Worm (Caenorhabditis elegans): Measurements from ENCODE around the gene col-158.
A peak's percentile ranks its signal among the peaks of the same experiment; 100 is the strongest.

Gene col-158

ce11 chrV:11823978-11824377, 5.4 kb upstream of the col-158 start (continued):
- TF ChIP-seq dpl-1 (GFP tag; optimal IDR thresholded peaks at IDR 0.05) (peak; percentile 28 to 58 (median 38)), nhr-11 (tag; optimal IDR thresholded peaks at IDR 0.05) (peak; percentile 66), efl-3 (GFP tag; optimal IDR thresholded peaks at IDR 0.05) (no peak), hpl-2 (GFP tag; optimal IDR thresholded peaks at IDR 0.05) (peak; percentile 50), lsy-2 (tag; optimal IDR thresholded peaks at IDR 0.05) (peak; percentile 75 to 81), tlp-1 (tag; optimal IDR thresholded peaks at IDR 0.05) (no peak), ces-1 (GFP tag; optimal IDR thresholded peaks at IDR 0.05) (no peak), unc-98 (GFP tag; IDR thresholded peaks at IDR 0.05) (no peak), xbp-1 (tag; optimal IDR thresholded peaks at IDR 0.05) (peak; percentile 78), lin-35 (GFP tag; optimal IDR thresholded peaks at IDR 0.05) (peak; percentile 45 to 86), ets-5 (GFP tag; IDR thresholded peaks at IDR 0.05) (no peak), lin-14 (GFP tag; optimal IDR thresholded peaks at IDR 0.05) (peak; percentile 91), mep-1 (tag; optimal IDR thresholded peaks at IDR 0.05) (peak; percentile 90), lir-3 (tag; optimal IDR thresholded peaks at IDR 0.05; ENCODE audit: poor library complexity) (peak; percentile 79), sptf-1 (tag; optimal IDR thresholded peaks at IDR 0.05) (no peak), C04F5.9 (tag; optimal IDR thresholded peaks at IDR 0.05) (peak; percentile 28), F16B12.6 (tag; optimal IDR thresholded peaks at IDR 0.05) (no peak), zag-1 (tag; optimal IDR thresholded peaks at IDR 0.05) (no peak), mab-9 (GFP tag; IDR thresholded peaks at IDR 0.05) (peak; percentile 71), lin-13 (GFP tag; optimal IDR thresholded peaks at IDR 0.05) (peak; percentile 76), efl-1 (optimal IDR thresholded peaks at IDR 0.05) (peak; percentile 34 to 58), efl-1 (GFP tag; optimal IDR thresholded peaks at IDR 0.05 in 1 of 2) (peak; percentile 28 to 94), alr-1 (tag; optimal IDR thresholded peaks at IDR 0.05; ENCODE audit: borderline replicate concordance) (no peak), tbx-2 (tag; optimal IDR thresholded peaks at IDR 0.05) (peak; percentile 89), dsc-1 (tag; optimal IDR thresholded peaks at IDR 0.05) (no peak), snpc-4 (tag; optimal IDR thresholded peaks at IDR 0.05) (peak; percentile 48), zip-4 (GFP tag; optimal IDR thresholded peaks at IDR 0.05) (peak; percentile 28), nhr-90 (tag; optimal IDR thresholded peaks at IDR 0.05; ENCODE audit: poor library complexity) (peak; percentile 90), sox-4 (tag; optimal IDR thresholded peaks at IDR 0.05) (no peak), sup-37 (GFP tag; optimal IDR thresholded peaks at IDR 0.05) (peak; percentile 84), rnt-1 (tag; optimal IDR thresholded peaks at IDR 0.05) (peak; percentile 90), nhr-20 (tag; optimal IDR thresholded peaks at IDR 0.05) (peak; percentile 97), nhr-12 (tag; optimal IDR thresholded peaks at IDR 0.05) (no peak), fos-1 (tag; optimal IDR thresholded peaks at IDR 0.05) (peak; percentile 53), ztf-4 (tag; optimal IDR thresholded peaks at IDR 0.05) (peak; percentile 93), nhr-19 (GFP tag; conservative IDR thresholded peaks at IDR 0.05) (peak; percentile 100), lin-39 (tag; optimal IDR thresholded peaks at IDR 0.05) (peak; percentile 79), elt-3 (tag; optimal IDR thresholded peaks at IDR 0.05) (peak in 4 of 6 experiments; percentile 57 to 90 (median 86)), fkh-8 (tag; optimal IDR thresholded peaks at IDR 0.05) (no peak), nhr-71 (tag; optimal IDR thresholded peaks at IDR 0.05) (peak; percentile 99), nhr-77 (tag; optimal IDR thresholded peaks at IDR 0.05) (peak; percentile 82), nhr-84 (tag; optimal IDR thresholded peaks at IDR 0.05) (no peak), nhr-85 (tag) (peak; percentile 97), aly-2 (tag; optimal IDR thresholded peaks at IDR 0.05) (peak; percentile 49)

- TF ChIP-seq ets-5 (GFP tag; IDR thresholded peaks at IDR 0.05) (no peak), unc-86 (tag; optimal IDR thresholded peaks at IDR 0.05) (no peak)
Observed at ce11 chrV:11825662-11826061, 3.7 kb upstream of the col-158 start, which contains the start of gene D2023.4. Gene D2023.4, minus strand, starts transcription at chrV:11825762.
